Worm (Caenorhabditis elegans) whole organism, L4 larva: ENCODE results near the gene F56C3.9.
A peak's percentile ranks its signal among the peaks of the same experiment; 100 is the strongest.
"Not testable (repeated sequence)": the region's sequence is repeated elsewhere in the genome, so short reads cannot be mapped to it uniquely, and the experiment has no call there.

Experiments used
- F37D6.2 ChIP-seq: sonication (generic microtip); optimal IDR thresholded peaks from 2 replicates; lab custom pipeline; 2016; ENCODE audit warnings: mild to moderate bottlenecking, missing genetic modification characterization, missing compliant biosample characterization
- T20F7.1 ChIP-seq: fragments of 200-800 bp; sonication (Bioruptor generic); optimal IDR thresholded peaks from 2 replicates; lab custom pipeline; 2018; ENCODE audit warnings: mild to moderate bottlenecking, missing genetic modification characterization, missing compliant biosample characterization
- Y105C5A.15 ChIP-seq: fragments of 200-800 bp; sonication (Bioruptor generic); IDR thresholded peaks from 2 replicates; pipeline ENCODE4 v1.3.6; 2022; ENCODE audit warnings: missing genetic modification characterization, missing compliant biosample characterization
- ZK337.2 ChIP-seq: fragments of 200-800 bp; sonication (Bioruptor generic); IDR thresholded peaks from 2 replicates; pipeline ENCODE4 v1.3.6; 2022; ENCODE audit warnings: missing genetic modification reagents, missing genetic modification characterization, missing compliant biosample characterization
- aha-1 ChIP-seq: fragments of 150-350 bp; peaks from one replicate; lab custom pipeline; 2014; ENCODE audit warnings: missing biosample characterization, missing genetic modification characterization
- aly-2 ChIP-seq: sonication (generic microtip); optimal IDR thresholded peaks from 2 replicates; lab custom pipeline; 2018; ENCODE audit warnings: missing biosample characterization, missing genetic modification characterization
- ceh-32 ChIP-seq: sonication (generic microtip); optimal IDR thresholded peaks from 2 replicates; lab custom pipeline; 2016; ENCODE audit warnings: mild to moderate bottlenecking, missing genetic modification characterization, missing compliant biosample characterization; ENCODE audit not compliant: poor library complexity
- ceh-82 ChIP-seq: sonication (generic microtip); optimal IDR thresholded peaks from 2 replicates; lab custom pipeline; 2017; ENCODE audit warnings: missing biosample characterization, missing genetic modification characterization
- cey-2 ChIP-seq: sonication (generic microtip); optimal IDR thresholded peaks from 3 replicates; lab custom pipeline; 2017; ENCODE audit warnings: missing genetic modification characterization, mild to moderate bottlenecking, missing compliant biosample characterization, antibody characterized with exemption, borderline replicate concordance; ENCODE audit not compliant: insufficient read depth
- daf-12 ChIP-seq: fragments of 150-350 bp; optimal IDR thresholded peaks from 2 replicates; lab custom pipeline; 2014; ENCODE audit warnings: missing biosample characterization, missing genetic modification reagents, missing genetic modification characterization
- daf-16 ChIP-seq, 3 experiments: sonication (generic microtip); optimal IDR thresholded peaks; 2 replicates each; lab custom pipeline; 2016 to 2017; ENCODE audit warnings: missing genetic modification characterization in 3 of 3, missing genetic modification reagents in 3 of 3, mild to moderate bottlenecking in 2 of 3, missing compliant biosample characterization in 2 of 3, missing biosample characterization in 1 of 3, moderate library complexity in 1 of 3
- dmd-8 ChIP-seq: fragments of 200-800 bp; sonication (Bioruptor generic); IDR thresholded peaks from 2 replicates; pipeline ENCODE4 v1.3.6; 2022; ENCODE audit warnings: missing genetic modification characterization, missing compliant biosample characterization
- dmd-9 ChIP-seq: fragments of 200-800 bp; sonication (Bioruptor generic); IDR thresholded peaks from 2 replicates; pipeline ENCODE4 v1.3.6; 2022; ENCODE audit warnings: missing genetic modification reagents, missing genetic modification characterization, missing compliant biosample characterization
- duxl-1 ChIP-seq: sonication (generic microtip); optimal IDR thresholded peaks from 2 replicates; lab custom pipeline; 2016; ENCODE audit warnings: mild to moderate bottlenecking, missing genetic modification characterization, moderate library complexity, missing compliant biosample characterization; ENCODE audit not compliant: poor library complexity
- dve-1 ChIP-seq: sonication (generic microtip); optimal IDR thresholded peaks from 2 replicates; lab custom pipeline; 2017; ENCODE audit warnings: antibody characterized with exemption, mild to moderate bottlenecking, missing genetic modification characterization, missing compliant biosample characterization; ENCODE audit not compliant: insufficient read depth
- egl-27 ChIP-seq: sonication (generic microtip); optimal IDR thresholded peaks from 3 replicates; lab custom pipeline; 2017; ENCODE audit warnings: missing biosample characterization, missing genetic modification reagents, missing genetic modification characterization
- fkh-10 ChIP-seq: fragments of 150-350 bp; optimal IDR thresholded peaks from 2 replicates; lab custom pipeline; 2014; ENCODE audit warnings: missing biosample characterization, missing genetic modification reagents, missing genetic modification characterization
- hmg-1.1 ChIP-seq: fragments of 200-800 bp; sonication (Bioruptor generic); IDR thresholded peaks from 2 replicates; pipeline ENCODE4 v1.3.6; 2022; ENCODE audit warnings: missing genetic modification reagents, missing genetic modification characterization, missing compliant biosample characterization
- lin-15B ChIP-seq: fragments of 150-350 bp; sonication (generic microtip); optimal IDR thresholded peaks from 3 replicates; lab custom pipeline; 2014; ENCODE audit warnings: missing biosample characterization, missing genetic modification characterization
- lir-3 ChIP-seq: sonication (generic microtip); optimal IDR thresholded peaks from 2 replicates; lab custom pipeline; 2016; ENCODE audit warnings: mild to moderate bottlenecking, missing genetic modification characterization, missing compliant biosample characterization
- lsy-2 ChIP-seq, 2 experiments: fragments of 150-350 bp in 1 of 2; sonication (generic microtip) in 1 of 2; optimal IDR thresholded peaks; 2 replicates each; lab custom pipeline; 2014 to 2017; ENCODE audit warnings: missing biosample characterization in 2 of 2, missing genetic modification characterization in 2 of 2
- madf-5 ChIP-seq, 2 experiments: fragments of 200-800 bp; sonication (Bioruptor generic); IDR thresholded peaks; 2 replicates each; pipeline ENCODE4 v1.3.6; 2022; ENCODE audit warnings: missing compliant biosample characterization in 2 of 2, missing genetic modification characterization in 2 of 2
- madf-9 ChIP-seq: fragments of 200-800 bp; sonication (Bioruptor generic); conservative IDR thresholded peaks from 2 replicates; pipeline ENCODE4 v1.3.6; 2022; ENCODE audit warnings: missing genetic modification reagents, missing genetic modification characterization, missing compliant biosample characterization
- mdt-29 ChIP-seq: fragments of 200-800 bp; sonication (Bioruptor generic); IDR thresholded peaks from 2 replicates; pipeline ENCODE4 v1.3.6; 2022; ENCODE audit warnings: missing genetic modification reagents, missing genetic modification characterization, missing compliant biosample characterization
- nhr-10 ChIP-seq: fragments of 150-350 bp; optimal IDR thresholded peaks from 2 replicates; lab custom pipeline; 2014; ENCODE audit warnings: missing biosample characterization, missing genetic modification characterization
- nhr-102 ChIP-seq: sonication (generic microtip); optimal IDR thresholded peaks from 2 replicates; lab custom pipeline; 2016; ENCODE audit warnings: mild to moderate bottlenecking, missing genetic modification characterization, moderate library complexity, missing compliant biosample characterization
- nhr-11 ChIP-seq: fragments of 150-350 bp; optimal IDR thresholded peaks from 2 replicates; lab custom pipeline; 2014; ENCODE audit warnings: missing biosample characterization, missing genetic modification characterization
- nhr-237 ChIP-seq: sonication (generic microtip); optimal IDR thresholded peaks from 2 replicates; lab custom pipeline; 2017; ENCODE audit warnings: missing biosample characterization, missing genetic modification characterization
- nhr-28 ChIP-seq: fragments of 150-350 bp; optimal IDR thresholded peaks from 2 replicates; lab custom pipeline; 2014; ENCODE audit warnings: missing biosample characterization, missing genetic modification characterization
- pha-4 ChIP-seq, 2 experiments: fragments of 150-350 bp in 1 of 2; fragments of 200-800 bp in 1 of 2; sonication (Bioruptor generic) in 1 of 2; IDR thresholded peaks in 1 of 2; optimal IDR thresholded peaks in 1 of 2; 2 replicates each; pipeline versions ENCODE4 v1.3.6 to Lab custom; 2014 to 2022; ENCODE audit warnings: missing genetic modification characterization in 2 of 2, missing genetic modification reagents in 2 of 2, missing biosample characterization in 1 of 2, missing compliant biosample characterization in 1 of 2
- pqm-1 ChIP-seq: sonication (generic microtip); optimal IDR thresholded peaks from 2 replicates; lab custom pipeline; 2017; ENCODE audit warnings: missing biosample characterization, missing genetic modification characterization
- saeg-2 ChIP-seq: fragments of 200-800 bp; sonication (Bioruptor generic); IDR thresholded peaks from 2 replicates; pipeline ENCODE4 v1.3.6; 2022; ENCODE audit warnings: missing genetic modification reagents, missing genetic modification characterization, missing compliant biosample characterization
- snpc-1.2 ChIP-seq: fragments of 200-800 bp; sonication (Bioruptor generic); IDR thresholded peaks from 2 replicates; pipeline ENCODE4 v1.3.6; 2022; ENCODE audit warnings: missing genetic modification reagents, missing genetic modification characterization, missing compliant biosample characterization
- snpc-4 ChIP-seq: fragments of 150-350 bp; optimal IDR thresholded peaks from 2 replicates; lab custom pipeline; 2014; ENCODE audit warnings: missing biosample characterization, missing genetic modification characterization
- tag-97 ChIP-seq: fragments of 200-800 bp; sonication (Bioruptor generic); IDR thresholded peaks from 2 replicates; pipeline ENCODE4 v1.3.6; 2022; ENCODE audit warnings: missing genetic modification characterization, missing compliant biosample characterization
- zip-11 ChIP-seq: fragments of 200-800 bp; sonication (Bioruptor generic); IDR thresholded peaks from 2 replicates; pipeline ENCODE4 v1.3.6; 2022; ENCODE audit warnings: missing genetic modification characterization, missing compliant biosample characterization
- zip-2 ChIP-seq: fragments of 150-350 bp; optimal IDR thresholded peaks from 2 replicates; lab custom pipeline; 2014; ENCODE audit warnings: missing biosample characterization, missing genetic modification characterization
- ztf-11 ChIP-seq: fragments of 150-350 bp; optimal IDR thresholded peaks from 2 replicates; lab custom pipeline; 2014; ENCODE audit warnings: missing biosample characterization, missing genetic modification characterization
- ztf-7 ChIP-seq: fragments of 150-350 bp; optimal IDR thresholded peaks from 2 replicates; lab custom pipeline; 2014; ENCODE audit warnings: missing biosample characterization, missing genetic modification characterization

Gene F56C3.9

DNA sequence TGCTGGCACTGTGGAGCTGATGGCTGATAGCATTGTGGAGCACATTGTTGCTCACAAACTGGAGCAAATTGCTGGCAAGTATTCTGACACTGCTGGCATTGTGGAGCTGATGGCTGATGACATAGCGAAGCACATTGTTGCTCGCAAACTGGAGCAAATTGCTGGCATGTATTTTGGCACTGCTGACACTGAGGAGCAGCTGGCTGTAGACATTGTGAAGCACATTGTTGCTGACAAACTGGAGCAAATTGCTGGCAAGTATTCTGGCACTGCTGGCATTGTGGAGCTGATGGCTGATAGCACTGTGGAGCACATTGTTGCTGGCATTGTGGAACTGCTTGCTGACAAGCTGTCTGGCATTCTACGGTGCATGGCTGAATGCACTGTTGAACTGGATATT, 15.4 kb upstream of the F56C3.9 start:
- TF ChIP-seq aha-1 (peak; percentile 91), lir-3 (tag; lab: Kevin White, UChicago) (no peak)

DNA sequence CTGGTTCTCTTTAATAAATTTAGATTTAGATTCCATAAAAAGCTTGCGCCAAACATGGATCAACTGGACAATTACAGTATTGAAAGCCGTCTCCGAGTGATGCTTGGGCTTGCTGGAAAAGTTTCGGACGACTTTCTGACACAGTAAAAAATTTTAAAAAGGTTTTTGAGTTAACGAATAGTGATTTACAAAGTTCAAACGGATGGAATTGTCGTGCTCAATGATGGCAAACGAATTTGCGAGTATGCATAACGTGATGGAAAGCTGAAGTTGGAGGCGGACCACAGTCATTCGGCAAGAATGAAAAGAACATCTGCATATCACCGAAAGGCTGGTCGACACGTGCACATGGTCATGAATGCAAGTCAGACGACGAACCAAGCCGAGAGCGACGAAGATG, 10.2 kb upstream of the F56C3.9 start, which contains the start of gene ZK402.1:
Gene ZK402.1, plus strand, starts transcription at position 301 of the 400 bp plus-strand sequence.
- TF ChIP-seq lin-15B (tag; lab: Kevin White, UChicago); nhr-237 (tag; lab: Kevin White, UChicago); nhr-11: not testable (repeated sequence)

- not testable (repeated sequence) for TF ChIP-seq ceh-82 (tag; lab: Kevin White, UChicago); snpc-1.2 (GFP tag; lab: Robert Waterston, UW); saeg-2 (GFP tag; lab: Robert Waterston, UW)
Measured at ce11 chrX:1403444-1403843, 9.7 kb upstream of the F56C3.9 start, which contains the start of gene ZK402.2. Gene ZK402.2 (plus strand): TSS chrX:1403744.

ce11 chrX:1401259-1401658, 7.5 kb upstream of the F56C3.9 start, which contains the start of gene ZK402.5:
Gene ZK402.5 (minus strand): TSS chrX:1401359.
- TF ChIP-seq ZK337.2 (GFP tag; lab: Robert Waterston, UW): no peak
- no peak for TF ChIP-seq zip-2 (tag; lab: Kevin White, UChicago)
- no peak for TF ChIP-seq snpc-4 (tag; lab: Kevin White, UChicago)
- no peak for TF ChIP-seq hmg-1.1 (GFP tag; lab: Robert Waterston, UW)
- TF ChIP-seq T20F7.1 (GFP tag; lab: Kevin White, UChicago): no peak
- no peak for TF ChIP-seq nhr-10 (tag; lab: Kevin White, UChicago)
- TF ChIP-seq tag-97 (GFP tag; lab: Robert Waterston, UW): no peak
- no peak for TF ChIP-seq F37D6.2
- TF ChIP-seq mdt-29 (GFP tag; lab: Robert Waterston, UW): no peak
- no peak for TF ChIP-seq ceh-82 (tag; lab: Kevin White, UChicago)
- TF ChIP-seq aly-2 (tag; lab: Kevin White, UChicago): no peak
- TF ChIP-seq fkh-10 (GFP tag; lab: Kevin White, UChicago): no peak
- TF ChIP-seq dmd-9 (GFP tag; lab: Robert Waterston, UW): no peak
- no peak for TF ChIP-seq ztf-7
- no peak for TF ChIP-seq dve-1 (tag; lab: Kevin White, UChicago)
- no peak for TF ChIP-seq daf-16 (GFP tag; optimal IDR thresholded peaks at IDR 0.05; lab: Kevin White, UChicago)
- TF ChIP-seq daf-16 (tag; optimal IDR thresholded peaks at IDR 0.05; lab: Kevin White, UChicago): no peak
- TF ChIP-seq pha-4 (GFP tag; IDR thresholded peaks at IDR 0.05; lab: Robert Waterston, UW): no peak
- TF ChIP-seq pha-4 (tag; optimal IDR thresholded peaks at IDR 0.05; lab: Kevin White, UChicago): no peak
- TF ChIP-seq egl-27 (tag; lab: Kevin White, UChicago): no peak
- TF ChIP-seq Y105C5A.15 (GFP tag; lab: Robert Waterston, UW): no peak

DNA sequence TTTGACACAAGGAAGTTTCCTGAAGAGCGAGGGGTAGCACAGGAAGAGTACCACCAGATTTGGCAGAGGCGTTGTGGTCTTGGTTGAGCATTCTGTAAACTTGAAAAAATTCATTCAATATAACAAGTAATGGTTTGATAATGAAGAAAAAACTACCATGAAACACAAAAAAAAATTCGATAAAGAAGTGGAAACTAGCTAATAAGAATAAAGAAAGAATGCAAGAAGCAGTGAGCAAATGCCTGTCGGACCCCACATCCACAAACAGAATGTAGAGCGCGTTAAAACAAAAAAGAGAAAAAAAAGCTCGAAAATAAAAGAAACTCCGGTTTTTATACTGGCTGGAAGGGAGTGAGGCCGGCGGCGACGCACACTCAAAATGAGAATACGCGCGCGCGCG, 3.7 kb upstream of the F56C3.9 start, which contains the start of gene H39E20.1:
Gene H39E20.1, minus strand, starts transcription at position 101 of the 400 bp plus-strand sequence.
- no peak for TF ChIP-seq zip-11 (GFP tag; lab: Robert Waterston, UW)
- no peak for TF ChIP-seq madf-5 (GFP tag; IDR thresholded peaks at IDR 0.05; lab: Robert Waterston, UW)
- no peak for TF ChIP-seq pqm-1 (tag; lab: Kevin White, UChicago)
- no peak for TF ChIP-seq lsy-2 (tag; optimal IDR thresholded peaks at IDR 0.05; lab: Kevin White, UChicago)
- TF ChIP-seq daf-16 (GFP tag; optimal IDR thresholded peaks at IDR 0.05; lab: Kevin White, UChicago): no peak
- no peak for TF ChIP-seq daf-16 (tag; optimal IDR thresholded peaks at IDR 0.05; lab: Kevin White, UChicago)
- TF ChIP-seq ceh-32: no peak
- no peak for TF ChIP-seq nhr-102
- TF ChIP-seq ztf-11 (tag; lab: Kevin White, UChicago): no peak
- TF ChIP-seq daf-12 (tag; lab: Kevin White, UChicago): no peak
- no peak for TF ChIP-seq nhr-28 (tag; lab: Kevin White, UChicago)
- no peak for TF ChIP-seq ceh-82 (tag; lab: Kevin White, UChicago)
- TF ChIP-seq cey-2 (tag; lab: Kevin White, UChicago): no peak
- TF ChIP-seq dmd-8 (GFP tag; lab: Robert Waterston, UW): no peak
- TF ChIP-seq madf-9 (GFP tag; lab: Robert Waterston, UW): no peak
- no peak for TF ChIP-seq tag-97 (GFP tag; lab: Robert Waterston, UW)
- TF ChIP-seq duxl-1: no peak
